Fruit fly (Drosophila melanogaster): ENCODE results near the gene CG4119.
A peak's percentile ranks its signal among the peaks of the same experiment; 100 is the strongest.

The CG4119 gene

DNA sequence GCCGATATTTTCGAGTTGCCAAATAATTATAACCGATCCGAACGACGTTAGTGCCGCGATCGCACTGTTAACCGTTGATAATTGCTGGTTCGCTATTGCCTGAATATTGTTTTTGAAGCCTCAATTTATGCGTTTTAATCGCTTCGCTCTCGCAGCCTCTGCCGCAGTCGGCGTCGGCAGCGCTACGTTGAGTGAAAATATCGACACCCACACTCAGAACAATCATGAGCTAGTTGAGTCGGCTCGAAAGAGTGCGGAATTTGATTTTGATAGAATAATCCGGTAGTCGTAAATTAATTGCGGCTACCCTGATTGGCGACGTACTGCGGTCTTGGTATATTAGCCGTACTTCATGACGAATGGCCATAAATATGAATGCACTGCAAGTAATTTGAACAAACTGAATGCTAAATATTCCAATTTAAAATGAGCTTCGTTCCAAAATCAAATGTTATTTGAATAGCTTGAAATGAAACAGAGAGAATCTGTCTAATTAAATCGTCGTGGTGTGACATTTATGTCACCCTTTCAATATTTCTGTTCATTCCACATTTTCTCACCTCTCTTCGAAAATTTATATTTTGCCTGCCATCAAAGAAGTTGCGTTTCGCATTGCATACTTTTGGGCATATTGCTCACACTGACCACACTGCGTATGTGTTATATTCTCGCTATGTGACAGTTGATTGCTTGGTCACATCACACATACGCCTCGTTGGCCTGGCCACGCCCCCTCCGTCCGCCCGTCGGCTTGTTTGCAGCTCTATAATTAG lies 49.8 kb downstream of the CG4119 start (continued):
- TF ChIP-seq CG2199 (GFP tag; IDR thresholded peaks at IDR 0.05) (no peak), CG9932 (GFP tag; IDR thresholded peaks at IDR 0.05) (peak; percentile 14; the same call in 1 of the 2 replicates), CG31365 (tag; optimal IDR thresholded peaks at IDR 0.05) (no peak), CG8478 (optimal IDR thresholded peaks at IDR 0.05) (no peak), CG31224 (GFP tag; IDR thresholded peaks at IDR 0.05) (no peak), MTF-1 (GFP tag; optimal IDR thresholded peaks at IDR 0.05; ENCODE audit: borderline replicate concordance) (no peak), CG34376 (GFP tag; optimal IDR thresholded peaks at IDR 0.05) (peak; percentile 23), Dll (GFP tag; IDR thresholded peaks at IDR 0.05; ENCODE audit: partially characterized antibody) (no peak), CG8924 (tag; optimal IDR thresholded peaks at IDR 0.05) (no peak), CG14965 (GFP tag; optimal IDR thresholded peaks at IDR 0.05; ENCODE audit: borderline replicate concordance) (no peak), sna (GFP tag; IDR thresholded peaks at IDR 0.05; ENCODE audit: partially characterized antibody) (no peak), CG8290 (GFP tag; optimal IDR thresholded peaks at IDR 0.05) (no peak), CG8290 (tag; optimal IDR thresholded peaks at IDR 0.05) (peak in 1 of 2 experiments; percentile 23), caup (GFP tag; optimal IDR thresholded peaks at IDR 0.05; ENCODE audit: severe bottlenecking) (no peak), Ada2b (GFP tag; IDR thresholded peaks at IDR 0.05) (no peak), CG3407 (GFP tag; optimal IDR thresholded peaks at IDR 0.05) (no peak), Bteb2 (GFP tag; optimal IDR thresholded peaks at IDR 0.05) (no peak), Hr39 (optimal IDR thresholded peaks at IDR 0.05) (no peak), NC2α (GFP tag; optimal IDR thresholded peaks at IDR 0.05) (no peak), pum (GFP tag; optimal IDR thresholded peaks at IDR 0.05) (no peak), CG1233 (GFP tag; optimal IDR thresholded peaks at IDR 0.05) (no peak), amos (GFP tag; IDR thresholded peaks at IDR 0.05; ENCODE audit: partially characterized antibody) (no peak), CG13775 (GFP tag; optimal IDR thresholded peaks at IDR 0.05) (no peak), CG15269 (tag; optimal IDR thresholded peaks at IDR 0.05) (peak; percentile 19), maf-S (GFP tag; optimal IDR thresholded peaks at IDR 0.05) (no peak), Meics (GFP tag; optimal IDR thresholded peaks at IDR 0.05) (peak; percentile 4), CG3995 (GFP tag; optimal IDR thresholded peaks at IDR 0.05) (no peak), CG2889 (GFP tag; IDR thresholded peaks at IDR 0.05) (no peak), Vsx1 (GFP tag; optimal IDR thresholded peaks at IDR 0.05) (no peak), psq (GFP tag; optimal IDR thresholded peaks at IDR 0.05) (no peak), en (GFP tag; optimal IDR thresholded peaks at IDR 0.05) (no peak), Jarid2 (GFP tag; optimal IDR thresholded peaks at IDR 0.05) (no peak), CG2202 (tag; optimal IDR thresholded peaks at IDR 0.05) (no peak), CG7987 (GFP tag; optimal IDR thresholded peaks at IDR 0.05) (no peak), HLH4C (GFP tag; IDR thresholded peaks at IDR 0.05; ENCODE audit: partially characterized antibody) (no peak), CG11723 (GFP tag; optimal IDR thresholded peaks at IDR 0.05) (no peak), pros (GFP tag; optimal IDR thresholded peaks at IDR 0.05) (no peak), lola (GFP tag; optimal IDR thresholded peaks at IDR 0.05) (no peak), H15 (GFP tag; IDR thresholded peaks at IDR 0.05) (no peak), CG9727 (GFP tag; optimal IDR thresholded peaks at IDR 0.05) (no peak), salm (tag; optimal IDR thresholded peaks at IDR 0.05) (no peak), CG2116 (GFP tag; optimal IDR thresholded peaks at IDR 0.05) (no peak), phol (tag; optimal IDR thresholded peaks at IDR 0.05) (no peak), PHDP (tag; optimal IDR thresholded peaks at IDR 0.05) (no peak), CG7839 (tag; optimal IDR thresholded peaks at IDR 0.05) (peak; percentile 19), jumu (GFP tag; optimal IDR thresholded peaks at IDR 0.05) (no peak), CG18476 (GFP tag; optimal IDR thresholded peaks at IDR 0.05) (no peak), dpn (GFP tag; optimal IDR thresholded peaks at IDR 0.05) (no peak), sd (tag; optimal IDR thresholded peaks at IDR 0.05) (peak; percentile 3), tgo (GFP tag; IDR thresholded peaks at IDR 0.05) (no peak)

Measured in whole organism, embryonic.